Worm (Caenorhabditis elegans): ENCODE data around the gene ubc-8.

ce11 chrIV:2711122-2711669 lies 4.2 kb upstream of the ubc-8 start:
- no peak for TF ChIP-seq unc-86 (tag; optimal IDR thresholded peaks at IDR 0.05)
- no peak for TF ChIP-seq ceh-24 (tag; optimal IDR thresholded peaks at IDR 0.05)
- TF ChIP-seq ttx-3 (tag; optimal IDR thresholded peaks at IDR 0.05) = no peak
- no peak for TF ChIP-seq ceh-48 (tag; optimal IDR thresholded peaks at IDR 0.05)
- TF ChIP-seq tbx-2 (tag; optimal IDR thresholded peaks at IDR 0.05) = no peak
- TF ChIP-seq dve-1 (tag; optimal IDR thresholded peaks at IDR 0.05) = no peak
- no peak for TF ChIP-seq nhr-11 (tag; optimal IDR thresholded peaks at IDR 0.05)
- no peak for TF ChIP-seq ets-4 (tag; optimal IDR thresholded peaks at IDR 0.05)
- TF ChIP-seq syd-9 (tag; optimal IDR thresholded peaks at IDR 0.05) = no peak
- no peak for TF ChIP-seq lim-6 (tag; optimal IDR thresholded peaks at IDR 0.05)
- no peak for TF ChIP-seq ahr-1 (tag; optimal IDR thresholded peaks at IDR 0.05)
- TF ChIP-seq nfya-1 (tag; optimal IDR thresholded peaks at IDR 0.05) = no peak
- no peak for TF ChIP-seq pqm-1 (tag; optimal IDR thresholded peaks at IDR 0.05)
